Fruit fly (Drosophila melanogaster) whole organism: ENCODE results near the gene CHES-1-like.

Source experiments
- CG8478 ChIP-seq: fragments of >200 bp; optimal IDR thresholded peaks from 2 replicates; lab custom pipeline; 2018; ENCODE audit warnings: inconsistent platforms
- Dll ChIP-seq: fragments of >200 bp; optimal IDR thresholded peaks from 2 replicates; lab custom pipeline; 2017
- EcR ChIP-seq, 2 experiments: fragments of >200 bp; optimal IDR thresholded peaks; 2 replicates each; lab custom pipeline; 2017; ENCODE audit warnings: missing biosample characterization in 2 of 2, missing genetic modification characterization in 2 of 2, missing genetic modification reagents in 2 of 2
- psq ChIP-seq: fragments of >200 bp; optimal IDR thresholded peaks from 2 replicates; lab custom pipeline; 2017

DNA sequence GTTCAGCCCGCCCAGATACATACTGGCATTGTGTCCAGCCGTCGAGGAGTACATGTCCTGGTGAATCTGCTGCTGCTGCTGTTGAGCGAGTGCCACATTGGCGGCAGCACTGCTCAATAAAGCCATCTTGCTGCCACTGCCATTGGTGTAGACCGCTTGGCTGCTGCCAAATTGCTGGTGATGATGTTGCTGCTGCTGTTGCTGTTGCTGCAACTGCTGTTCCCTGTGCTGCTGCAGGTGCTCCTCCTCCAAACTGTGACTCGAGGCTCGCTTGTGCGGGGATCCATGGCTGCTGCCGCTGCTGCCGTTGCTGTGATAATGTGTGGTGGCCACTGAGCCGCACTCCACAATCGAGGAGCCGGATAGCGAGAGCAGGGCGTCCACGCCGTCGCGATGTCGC is 23.1 kb downstream of the CHES-1-like start:
- no peak for TF ChIP-seq psq (lab: Kevin White, UChicago)
- no peak for TF ChIP-seq EcR (GFP tag; optimal IDR thresholded peaks at IDR 0.05; lab: Kevin White, UChicago)
- no peak for TF ChIP-seq Dll (lab: Kevin White, UChicago)
- no peak for TF ChIP-seq CG8478 (lab: Kevin White, UChicago)
